Worm (Caenorhabditis elegans): ENCODE results near the gene B0310.6.

- no peak for TF ChIP-seq ahr-1 (tag; optimal IDR thresholded peaks at IDR 0.05)
- TF ChIP-seq nhr-11 (tag; optimal IDR thresholded peaks at IDR 0.05): no peak
Observed at ce11 chrX:492919-493318, 37.9 kb downstream of the B0310.6 start, which contains the start of gene B0310.1.

All from whole organism, late embryonic.